Fruit fly (Drosophila melanogaster) whole organism, embryonic: ENCODE data around the gene CG14740.
A peak's percentile ranks its signal among the peaks of the same experiment; 100 is the strongest.

Source experiments
- ATbp ChIP-seq: fragments of 200-800 bp; sonication (Bioruptor generic); optimal IDR thresholded peaks from 2 replicates; lab custom pipeline; 2017; ENCODE audit warnings: missing biosample characterization, mild to moderate bottlenecking, missing genetic modification characterization, missing genetic modification reagents
- Abd-B ChIP-seq: fragments of 200-800 bp; sonication (Bioruptor generic); optimal IDR thresholded peaks from 2 replicates; lab custom pipeline; 2018; ENCODE audit warnings: missing biosample characterization, mild to moderate bottlenecking, missing genetic modification characterization, moderate library complexity
- CG10147 ChIP-seq: fragments of 200-800 bp; sonication (Bioruptor generic); optimal IDR thresholded peaks from 2 replicates; lab custom pipeline; 2019; ENCODE audit warnings: missing biosample characterization, mild to moderate bottlenecking, missing genetic modification characterization, moderate library complexity
- CG10267 ChIP-seq: fragments of 200-800 bp; sonication (Bioruptor generic); optimal IDR thresholded peaks from 2 replicates; lab custom pipeline; 2018; ENCODE audit warnings: missing biosample characterization, mild to moderate bottlenecking, missing genetic modification characterization, moderate library complexity
- CG10274 ChIP-seq: fragments of 200-800 bp; sonication (Bioruptor generic); optimal IDR thresholded peaks from 3 replicates; lab custom pipeline; 2017; ENCODE audit warnings: missing biosample characterization, mild to moderate bottlenecking, missing genetic modification characterization
- CG10321 ChIP-seq: fragments of 200-800 bp; sonication (Bioruptor generic); IDR thresholded peaks from 2 replicates; pipeline ENCODE4 v1.3.6; 2022; ENCODE audit warnings: missing biosample characterization, missing genetic modification characterization
- CG11398 ChIP-seq: fragments of 200-800 bp; sonication (Bioruptor generic); optimal IDR thresholded peaks from 2 replicates; lab custom pipeline; 2016; ENCODE audit warnings: missing biosample characterization, missing genetic modification characterization
- CG13894 ChIP-seq: fragments of 200-800 bp; sonication (Bioruptor generic); optimal IDR thresholded peaks from 3 replicates; lab custom pipeline; 2018; ENCODE audit warnings: missing biosample characterization, mild to moderate bottlenecking, missing genetic modification characterization, moderate library complexity
- CG14441 ChIP-seq: fragments of 200-800 bp; sonication (Bioruptor generic); IDR thresholded peaks from 2 replicates; pipeline ENCODE4 v1.3.6; 2022; ENCODE audit warnings: missing biosample characterization, missing genetic modification characterization
- CG15073 ChIP-seq: fragments of 200-800 bp; sonication (Bioruptor generic); optimal IDR thresholded peaks from 2 replicates; lab custom pipeline; 2016; ENCODE audit warnings: missing biosample characterization, missing genetic modification characterization
- CG17186 ChIP-seq: fragments of 200-800 bp; sonication (Bioruptor generic); optimal IDR thresholded peaks from 3 replicates; lab custom pipeline; 2017; ENCODE audit warnings: missing biosample characterization, missing genetic modification reagents, missing genetic modification characterization
- CG17328 ChIP-seq: fragments of 200-800 bp; sonication (Bioruptor generic); IDR thresholded peaks from 2 replicates; pipeline ENCODE4 v1.3.6; 2022; ENCODE audit warnings: missing biosample characterization, missing genetic modification characterization
- CG17385 ChIP-seq: fragments of 200-800 bp; sonication (Bioruptor generic); optimal IDR thresholded peaks from 3 replicates; lab custom pipeline; 2018; ENCODE audit warnings: missing biosample characterization, mild to moderate bottlenecking, missing genetic modification characterization
- CG2678 ChIP-seq: fragments of 200-800 bp; sonication (Bioruptor generic); optimal IDR thresholded peaks from 3 replicates; lab custom pipeline; 2019; ENCODE audit warnings: missing biosample characterization, mild to moderate bottlenecking, missing genetic modification characterization, moderate library complexity
- CG2875 ChIP-seq: fragments of 200-800 bp; sonication (Bioruptor generic); optimal IDR thresholded peaks from 2 replicates; lab custom pipeline; 2017; ENCODE audit warnings: missing biosample characterization, mild to moderate bottlenecking, missing genetic modification characterization, missing genetic modification reagents
- CG2889 ChIP-seq: fragments of 200-800 bp; sonication (Bioruptor generic); IDR thresholded peaks from 3 replicates; pipeline ENCODE4 v1.3.6; 2022; ENCODE audit warnings: missing biosample characterization, missing genetic modification characterization
- CG30403 ChIP-seq: fragments of 200-800 bp; sonication (Bioruptor generic); optimal IDR thresholded peaks from 3 replicates; lab custom pipeline; 2016; ENCODE audit warnings: missing biosample characterization, missing genetic modification characterization
- CG3163 ChIP-seq: fragments of 200-800 bp; sonication (Bioruptor generic); optimal IDR thresholded peaks from 3 replicates; lab custom pipeline; 2016; ENCODE audit warnings: missing biosample characterization, missing genetic modification characterization
- CG3281 ChIP-seq: fragments of 200-800 bp; sonication (Bioruptor generic); optimal IDR thresholded peaks from 3 replicates; lab custom pipeline; 2017; ENCODE audit warnings: missing biosample characterization, mild to moderate bottlenecking, missing genetic modification characterization
- CG33557 ChIP-seq: fragments of 200-800 bp; sonication (Bioruptor generic); optimal IDR thresholded peaks from 2 replicates; lab custom pipeline; 2019; ENCODE audit warnings: missing biosample characterization, mild to moderate bottlenecking, missing genetic modification characterization, moderate library complexity
- CG4404 ChIP-seq: fragments of 200-800 bp; sonication (Bioruptor generic); IDR thresholded peaks from 2 replicates; pipeline ENCODE4 v1.3.6; 2022; ENCODE audit warnings: missing biosample characterization, missing genetic modification characterization
- CG6765 ChIP-seq: fragments of 200-800 bp; sonication (Bioruptor generic); optimal IDR thresholded peaks from 3 replicates; lab custom pipeline; 2017; ENCODE audit warnings: missing biosample characterization, mild to moderate bottlenecking, missing genetic modification characterization
- CG7372 ChIP-seq: fragments of 200-800 bp; sonication (Bioruptor generic); IDR thresholded peaks from 2 replicates; pipeline ENCODE4 v1.3.6; 2022; ENCODE audit warnings: missing biosample characterization, missing genetic modification characterization
- CG9609 ChIP-seq: fragments of 200-800 bp; sonication (Bioruptor generic); optimal IDR thresholded peaks from 3 replicates; lab custom pipeline; 2016; ENCODE audit warnings: missing biosample characterization, missing genetic modification characterization
- E2f2 ChIP-seq: fragments of 200-800 bp; sonication (Bioruptor generic); IDR thresholded peaks from 2 replicates; pipeline ENCODE4 v1.3.6; 2022; ENCODE audit warnings: missing biosample characterization, missing genetic modification characterization
- Fer1 ChIP-seq: fragments of 200-800 bp; sonication (Bioruptor generic); optimal IDR thresholded peaks from 2 replicates; lab custom pipeline; 2017; ENCODE audit warnings: missing biosample characterization, mild to moderate bottlenecking, missing genetic modification characterization
- MBD-R2 ChIP-seq: fragments of 200-800 bp; sonication (Bioruptor generic); IDR thresholded peaks from 2 replicates; pipeline ENCODE4 v1.3.6; 2022; ENCODE audit warnings: missing biosample characterization, missing genetic modification characterization
- Med ChIP-seq: fragments of 200-800 bp; sonication (Bioruptor generic); peaks from one replicate; lab custom pipeline; 2016; ENCODE audit warnings: missing biosample characterization, missing genetic modification characterization, mild to moderate bottlenecking, inconsistent platforms, moderate library complexity
- Mes4 ChIP-seq: fragments of 200-800 bp; sonication (Bioruptor generic); optimal IDR thresholded peaks from 2 replicates; lab custom pipeline; 2016; ENCODE audit warnings: missing biosample characterization, missing genetic modification characterization
- Myb ChIP-seq: fragments of 200-800 bp; sonication (Bioruptor generic); optimal IDR thresholded peaks from 2 replicates; lab custom pipeline; 2016; ENCODE audit warnings: missing biosample characterization, missing genetic modification characterization
- Oaz ChIP-seq: fragments of 200-800 bp; sonication (Bioruptor generic); IDR thresholded peaks from 2 replicates; pipeline ENCODE4 v1.3.6; 2022; ENCODE audit warnings: missing biosample characterization, missing genetic modification characterization
- Oli ChIP-seq: fragments of 200-800 bp; sonication (Bioruptor generic); optimal IDR thresholded peaks from 2 replicates; lab custom pipeline; 2018; ENCODE audit warnings: missing biosample characterization, mild to moderate bottlenecking, missing genetic modification characterization, moderate library complexity
- Sry-δ ChIP-seq: fragments of 200-800 bp; sonication (Bioruptor generic); optimal IDR thresholded peaks from 2 replicates; lab custom pipeline; 2016; ENCODE audit warnings: missing biosample characterization, missing genetic modification characterization
- ac ChIP-seq: fragments of 200-800 bp; sonication (Bioruptor generic); optimal IDR thresholded peaks from 3 replicates; lab custom pipeline; 2017; ENCODE audit warnings: missing biosample characterization, mild to moderate bottlenecking, missing genetic modification characterization
- chif ChIP-seq, 2 experiments: fragments of 200-800 bp; sonication (Bioruptor generic); optimal IDR thresholded peaks; 3 replicates each; lab custom pipeline; 2016; ENCODE audit warnings: missing biosample characterization in 2 of 2, missing genetic modification characterization in 2 of 2
- chinmo ChIP-seq: fragments of 200-800 bp; sonication (Bioruptor generic); IDR thresholded peaks from 4 replicates; pipeline ENCODE4 v1.3.6; 2022; ENCODE audit warnings: missing biosample characterization, missing genetic modification characterization; ENCODE audit not compliant: partially characterized antibody
- dysf ChIP-seq: fragments of 200-800 bp; sonication (Bioruptor generic); IDR thresholded peaks from 3 replicates; pipeline ENCODE4 v1.3.6; 2022; ENCODE audit warnings: missing biosample characterization, missing genetic modification characterization
- en ChIP-seq: fragments of 200-800 bp; sonication (Bioruptor generic); optimal IDR thresholded peaks from 2 replicates; lab custom pipeline; 2016; ENCODE audit warnings: missing biosample characterization, missing genetic modification characterization
- gem ChIP-seq: fragments of 200-800 bp; sonication (Bioruptor generic); optimal IDR thresholded peaks from 2 replicates; lab custom pipeline; 2019; ENCODE audit warnings: missing biosample characterization, mild to moderate bottlenecking, missing genetic modification characterization, moderate library complexity
- gfzf ChIP-seq: fragments of 200-800 bp; sonication (Bioruptor generic); optimal IDR thresholded peaks from 2 replicates; lab custom pipeline; 2016; ENCODE audit warnings: missing biosample characterization, mild to moderate bottlenecking, missing genetic modification characterization, moderate library complexity
- grau ChIP-seq: fragments of 200-800 bp; optimal IDR thresholded peaks from 3 replicates; lab custom pipeline; 2019; ENCODE audit warnings: missing biosample characterization, mild to moderate bottlenecking, missing genetic modification characterization, moderate library complexity
- gt ChIP-seq: fragments of 200-800 bp; sonication (Bioruptor generic); IDR thresholded peaks from 2 replicates; pipeline ENCODE4 v1.3.6; 2022; ENCODE audit warnings: missing biosample characterization, missing genetic modification characterization
- inv ChIP-seq: fragments of 200-800 bp; sonication (Bioruptor generic); IDR thresholded peaks from 2 replicates; pipeline ENCODE4 v1.3.6; 2022; ENCODE audit warnings: missing biosample characterization, missing genetic modification characterization; ENCODE audit not compliant: partially characterized antibody
- lov ChIP-seq, 2 experiments: fragments of 200-800 bp in 1 of 2; fragments of >200 bp in 1 of 2; sonication (Bioruptor generic) in 1 of 2; IDR thresholded peaks in 1 of 2; optimal IDR thresholded peaks in 1 of 2; 2 replicates in 1 of 2; 3 replicates in 1 of 2; pipeline versions ENCODE4 v1.3.6 to Lab custom; 2017 to 2022; ENCODE audit warnings: missing biosample characterization in 1 of 2, missing genetic modification characterization in 1 of 2
- oc ChIP-seq: fragments of 200-800 bp; sonication (Bioruptor generic); optimal IDR thresholded peaks from 2 replicates; lab custom pipeline; 2018; ENCODE audit warnings: missing biosample characterization, mild to moderate bottlenecking, missing genetic modification characterization, moderate library complexity
- pb ChIP-seq: fragments of 200-800 bp; sonication (Bioruptor generic); optimal IDR thresholded peaks from 3 replicates; lab custom pipeline; 2016; ENCODE audit warnings: missing biosample characterization, missing genetic modification characterization
- pros ChIP-seq: fragments of 200-800 bp; sonication (Bioruptor generic); optimal IDR thresholded peaks from 3 replicates; lab custom pipeline; 2019; ENCODE audit warnings: missing biosample characterization, mild to moderate bottlenecking, missing genetic modification characterization, moderate library complexity
- slbo ChIP-seq: fragments of 200-800 bp; sonication (Bioruptor generic); IDR thresholded peaks from 2 replicates; pipeline ENCODE4 v1.3.6; 2022; ENCODE audit warnings: missing biosample characterization, missing genetic modification characterization
- tin ChIP-seq: fragments of 200-800 bp; sonication (Bioruptor generic); optimal IDR thresholded peaks from 3 replicates; lab custom pipeline; 2016; ENCODE audit warnings: missing biosample characterization, missing genetic modification characterization
- wdn ChIP-seq: fragments of 200-800 bp; sonication (Bioruptor generic); IDR thresholded peaks from 2 replicates; pipeline ENCODE4 v1.3.6; 2022; ENCODE audit warnings: missing biosample characterization, missing genetic modification characterization
- z ChIP-seq: fragments of 200-800 bp; sonication (Bioruptor generic); IDR thresholded peaks from 3 replicates; pipeline ENCODE4 v1.3.6; 2022; ENCODE audit warnings: missing biosample characterization, missing genetic modification characterization

Gene CG14740

dm6 chr3R:12080370-12080968, 17.7 kb upstream of the CG14740 start (continued):
- TF ChIP-seq inv (GFP tag; lab: Robert Waterston, UW) (no peak), gfzf (GFP tag; lab: Kevin White, UChicago) (no peak), chif (GFP tag; optimal IDR thresholded peaks at IDR 0.05; lab: Kevin White, UChicago) (no peak), Sry-δ (GFP tag; lab: Kevin White, UChicago) (no peak), wdn (no peak), Med (peak; percentile 32), CG9609 (GFP tag; lab: Kevin White, UChicago) (no peak), ac (GFP tag; lab: Kevin White, UChicago) (no peak), CG10321 (GFP tag; lab: Robert Waterston, UW) (no peak), en (GFP tag; lab: Kevin White, UChicago) (no peak), CG14441 (GFP tag; lab: Robert Waterston, UW) (no peak), Oaz (GFP tag; lab: Robert Waterston, UW) (no peak), ATbp (GFP tag; lab: Kevin White, UChicago) (no peak), CG10267 (tag; lab: Kevin White, UChicago) (no peak), Myb (no peak), CG15073 (no peak), oc (no peak), CG30403 (GFP tag; lab: Kevin White, UChicago) (no peak), CG17186 (no peak), chinmo (GFP tag; lab: Robert Waterston, UW) (0 out of 4 replicates have a peak, but pooled peaks have one; percentile 21), CG6765 (GFP tag; lab: Kevin White, UChicago) (no peak), dysf (GFP tag; lab: Robert Waterston, UW) (no peak), CG2678 (tag; lab: Kevin White, UChicago) (peak; percentile 28), grau (tag; lab: Kevin White, UChicago) (peak; percentile 5), z (GFP tag; lab: Robert Waterston, UW) (no peak), CG10147 (no peak), Fer1 (GFP tag; lab: Kevin White, UChicago) (no peak), pros (GFP tag; lab: Kevin White, UChicago) (no peak), CG11398 (GFP tag; lab: Kevin White, UChicago) (no peak), slbo (GFP tag; lab: Robert Waterston, UW) (no peak), E2f2 (GFP tag; lab: Robert Waterston, UW) (no peak), tin (no peak), CG3163 (peak; percentile 76), MBD-R2 (GFP tag; lab: Robert Waterston, UW) (no peak), Oli (tag; lab: Kevin White, UChicago) (peak; percentile 18), CG33557 (no peak), gem (tag; lab: Kevin White, UChicago) (peak; percentile 38)

dm6 chr3R:12078961-12079360, 16.2 kb upstream of the CG14740 start:
- TF ChIP-seq CG13894 (tag; lab: Kevin White, UChicago) (peak; percentile 82), CG14441 (GFP tag; lab: Robert Waterston, UW) (peak; percentile 85), CG10274 (GFP tag; lab: Kevin White, UChicago) (peak; percentile 37), CG17328 (GFP tag; lab: Robert Waterston, UW) (peak; percentile 69), ATbp (GFP tag; lab: Kevin White, UChicago) (peak; percentile 79), CG2875 (GFP tag; lab: Kevin White, UChicago) (peak; percentile 38), CG3281 (GFP tag; lab: Kevin White, UChicago) (peak; percentile 83), CG2889 (GFP tag; lab: Robert Waterston, UW) (peak; percentile 55; the same call in 2 of the 3 replicates), CG7372 (GFP tag; lab: Robert Waterston, UW) (peak; percentile 78), pb (GFP tag; lab: Kevin White, UChicago) (no peak), CG17385 (GFP tag; lab: Kevin White, UChicago) (peak; percentile 72), Mes4 (no peak), gt (GFP tag; lab: Robert Waterston, UW) (peak; percentile 45; the same call in 1 of the 2 replicates), Abd-B (GFP tag; lab: Kevin White, UChicago) (peak; percentile 52), CG4404 (peak; percentile 45; the same call in 1 of the 2 replicates), lov (optimal IDR thresholded peaks at IDR 0.05; lab: Kevin White, UChicago) (no peak), lov (GFP tag; IDR thresholded peaks at IDR 0.05; lab: Robert Waterston, UW) (peak; percentile 67; the same call in 1 of the 3 replicates), MBD-R2 (GFP tag; lab: Robert Waterston, UW) (peak; percentile 43; the same call in 1 of the 2 replicates)
